Fruit fly (Drosophila melanogaster) whole organism, embryonic: ENCODE data around the gene cac.

Source experiments
- Aef1 ChIP-seq: fragments of 200-800 bp; sonication (Bioruptor generic); IDR thresholded peaks from 3 replicates; pipeline ENCODE4 v1.3.6; 2022; ENCODE audit warnings: missing biosample characterization, missing genetic modification characterization
- B-H2 ChIP-seq: fragments of 200-800 bp; sonication (Bioruptor generic); optimal IDR thresholded peaks from 2 replicates; lab custom pipeline; 2018; ENCODE audit warnings: missing biosample characterization, mild to moderate bottlenecking, missing genetic modification characterization
- CG10267 ChIP-seq: fragments of 200-800 bp; sonication (Bioruptor generic); optimal IDR thresholded peaks from 2 replicates; lab custom pipeline; 2018; ENCODE audit warnings: missing biosample characterization, mild to moderate bottlenecking, missing genetic modification characterization, moderate library complexity
- CG10654 ChIP-seq: fragments of 200-800 bp; sonication (Bioruptor generic); optimal IDR thresholded peaks from 2 replicates; lab custom pipeline; 2016; ENCODE audit warnings: missing biosample characterization, missing genetic modification characterization
- CG10979 ChIP-seq: fragments of 200-800 bp; sonication (Bioruptor generic); optimal IDR thresholded peaks from 2 replicates; lab custom pipeline; 2018; ENCODE audit warnings: missing biosample characterization, mild to moderate bottlenecking, missing genetic modification characterization, moderate library complexity
- CG11456 ChIP-seq: fragments of 200-800 bp; sonication (Bioruptor generic); IDR thresholded peaks from 3 replicates; pipeline ENCODE4 v1.3.6; 2022; ENCODE audit warnings: missing biosample characterization, missing genetic modification characterization
- CG18764 ChIP-seq: fragments of 200-800 bp; sonication (Bioruptor generic); optimal IDR thresholded peaks from 3 replicates; lab custom pipeline; 2016; ENCODE audit warnings: missing biosample characterization, missing genetic modification characterization
- CG2712 ChIP-seq: fragments of 200-800 bp; optimal IDR thresholded peaks from 3 replicates; lab custom pipeline; 2019; ENCODE audit warnings: missing biosample characterization, mild to moderate bottlenecking, missing genetic modification characterization, moderate library complexity
- CG30431 ChIP-seq: fragments of 200-800 bp; sonication (Bioruptor generic); optimal IDR thresholded peaks from 2 replicates; lab custom pipeline; 2017; ENCODE audit warnings: missing biosample characterization, missing genetic modification characterization
- CG33213 ChIP-seq: fragments of 200-800 bp; sonication (Bioruptor generic); optimal IDR thresholded peaks from 3 replicates; lab custom pipeline; 2016; ENCODE audit warnings: missing biosample characterization, missing genetic modification characterization
- CG34422 ChIP-seq: fragments of 200-800 bp; sonication (Bioruptor generic); IDR thresholded peaks from 3 replicates; pipeline ENCODE4 v1.3.6; 2022; ENCODE audit warnings: missing biosample characterization, missing genetic modification characterization
- CG3838 ChIP-seq: fragments of 200-800 bp; sonication (Bioruptor generic); optimal IDR thresholded peaks from 3 replicates; lab custom pipeline; 2016; ENCODE audit warnings: missing biosample characterization, missing genetic modification characterization
- CG4360 ChIP-seq: fragments of 200-800 bp; sonication (Bioruptor generic); IDR thresholded peaks from 2 replicates; pipeline ENCODE4 v1.3.6; 2022; ENCODE audit warnings: missing biosample characterization, missing genetic modification characterization
- CG4730 ChIP-seq: fragments of 200-800 bp; sonication (Bioruptor generic); IDR thresholded peaks from 2 replicates; pipeline ENCODE4 v1.3.6; 2022; ENCODE audit warnings: missing biosample characterization, missing genetic modification characterization
- CG6765 ChIP-seq: fragments of 200-800 bp; sonication (Bioruptor generic); optimal IDR thresholded peaks from 3 replicates; lab custom pipeline; 2017; ENCODE audit warnings: missing biosample characterization, mild to moderate bottlenecking, missing genetic modification characterization
- CG8281 ChIP-seq: fragments of 200-800 bp; sonication (Bioruptor generic); optimal IDR thresholded peaks from 2 replicates; lab custom pipeline; 2018; ENCODE audit warnings: missing biosample characterization, mild to moderate bottlenecking, missing genetic modification characterization, moderate library complexity
- Ets65A ChIP-seq: fragments of 200-800 bp; sonication (Bioruptor generic); peaks from one replicate; lab custom pipeline; 2016; ENCODE audit warnings: missing biosample characterization, missing genetic modification characterization
- Fer2 ChIP-seq: fragments of 200-800 bp; sonication (Bioruptor generic); optimal IDR thresholded peaks from 2 replicates; lab custom pipeline; 2018; ENCODE audit warnings: missing biosample characterization, mild to moderate bottlenecking, missing genetic modification characterization, moderate library complexity
- HmgD ChIP-seq: fragments of 200-800 bp; sonication (Bioruptor generic); optimal IDR thresholded peaks from 3 replicates; lab custom pipeline; 2016; ENCODE audit warnings: missing biosample characterization, missing genetic modification characterization
- Hr39 ChIP-seq: fragments of >200 bp; optimal IDR thresholded peaks from 2 replicates; lab custom pipeline; 2017
- MESR4 ChIP-seq: fragments of 200-800 bp; sonication (Bioruptor generic); optimal IDR thresholded peaks from 2 replicates; lab custom pipeline; 2018; ENCODE audit warnings: missing biosample characterization, mild to moderate bottlenecking, missing genetic modification characterization, moderate library complexity
- Max ChIP-seq: fragments of 200-800 bp; sonication (Bioruptor generic); optimal IDR thresholded peaks from 2 replicates; lab custom pipeline; 2016; ENCODE audit warnings: missing biosample characterization, mild to moderate bottlenecking, missing genetic modification characterization
- Med ChIP-seq: fragments of 200-800 bp; sonication (Bioruptor generic); peaks from one replicate; lab custom pipeline; 2016; ENCODE audit warnings: missing biosample characterization, missing genetic modification characterization, mild to moderate bottlenecking, inconsistent platforms, moderate library complexity
- Nf-YB ChIP-seq: fragments of 200-800 bp; sonication (Bioruptor generic); optimal IDR thresholded peaks from 3 replicates; lab custom pipeline; 2019; ENCODE audit warnings: missing biosample characterization, mild to moderate bottlenecking, missing genetic modification characterization, moderate library complexity
- Pdp1 ChIP-seq, 2 experiments: fragments of 200-800 bp; sonication (Bioruptor generic); optimal IDR thresholded peaks; 3 replicates each; lab custom pipeline; 2016; ENCODE audit warnings: missing biosample characterization in 2 of 2, missing genetic modification characterization in 2 of 2, mild to moderate bottlenecking in 1 of 2, moderate library complexity in 1 of 2
- Spps ChIP-seq: fragments of 200-800 bp; sonication (Bioruptor generic); optimal IDR thresholded peaks from 2 replicates; lab custom pipeline; 2018; ENCODE audit warnings: missing biosample characterization, mild to moderate bottlenecking, missing genetic modification characterization
- Xrp1 ChIP-seq: fragments of 200-800 bp; sonication (Bioruptor generic); IDR thresholded peaks from 2 replicates; pipeline ENCODE4 v1.3.6; 2022; ENCODE audit warnings: missing biosample characterization, missing genetic modification characterization
- ato ChIP-seq: fragments of 200-800 bp; sonication (Bioruptor generic); IDR thresholded peaks from 2 replicates; pipeline ENCODE4 v1.3.6; 2022; ENCODE audit warnings: missing biosample characterization, missing genetic modification characterization; ENCODE audit not compliant: partially characterized antibody
- bsh ChIP-seq, 2 experiments: fragments of 200-800 bp; sonication (Bioruptor generic); optimal IDR thresholded peaks; 2 replicates each; lab custom pipeline; 2017 to 2018; ENCODE audit warnings: mild to moderate bottlenecking in 2 of 2, missing biosample characterization in 2 of 2, missing genetic modification characterization in 2 of 2, moderate library complexity in 1 of 2
- crol ChIP-seq: fragments of 200-800 bp; sonication (Bioruptor generic); IDR thresholded peaks from 2 replicates; pipeline ENCODE4 v1.3.6; 2022; ENCODE audit warnings: missing biosample characterization, missing genetic modification characterization
- dan ChIP-seq: fragments of 200-800 bp; sonication (Bioruptor generic); IDR thresholded peaks from 2 replicates; pipeline ENCODE4 v1.3.6; 2022; ENCODE audit warnings: missing biosample characterization, missing genetic modification characterization
- danr ChIP-seq: fragments of 200-800 bp; sonication (Bioruptor generic); IDR thresholded peaks from 2 replicates; pipeline ENCODE4 v1.3.6; 2022; ENCODE audit warnings: missing biosample characterization, missing genetic modification characterization
- disco-r ChIP-seq: fragments of 200-800 bp; sonication (Bioruptor generic); optimal IDR thresholded peaks from 2 replicates; lab custom pipeline; 2016; ENCODE audit warnings: missing biosample characterization, missing genetic modification characterization
- fd102C ChIP-seq: fragments of 200-800 bp; sonication (Bioruptor generic); optimal IDR thresholded peaks from 2 replicates; lab custom pipeline; 2018; ENCODE audit warnings: missing biosample characterization, mild to moderate bottlenecking, missing genetic modification characterization, moderate library complexity
- fd3F ChIP-seq: fragments of 200-800 bp; sonication (Bioruptor generic); optimal IDR thresholded peaks from 2 replicates; lab custom pipeline; 2018; ENCODE audit warnings: missing biosample characterization, mild to moderate bottlenecking, missing genetic modification characterization, moderate library complexity
- gsb ChIP-seq: fragments of 200-800 bp; sonication (Bioruptor generic); IDR thresholded peaks from 2 replicates; pipeline ENCODE4 v1.3.6; 2022; ENCODE audit warnings: missing biosample characterization, missing genetic modification characterization
- insv ChIP-seq, 2 experiments: fragments of 200-800 bp; sonication (Bioruptor generic); optimal IDR thresholded peaks; 3 replicates each; lab custom pipeline; 2016 to 2018; ENCODE audit warnings: missing biosample characterization in 2 of 2, missing genetic modification characterization in 2 of 2
- jigr1 ChIP-seq: fragments of 200-800 bp; sonication (Bioruptor generic); IDR thresholded peaks from 3 replicates; pipeline ENCODE4 v1.3.6; 2022; ENCODE audit warnings: missing biosample characterization, missing genetic modification characterization
- kni ChIP-seq: fragments of 200-800 bp; sonication (Bioruptor generic); optimal IDR thresholded peaks from 3 replicates; lab custom pipeline; 2017; ENCODE audit warnings: mild to moderate bottlenecking, missing biosample characterization, missing genetic modification reagents, missing genetic modification characterization
- oc ChIP-seq: fragments of 200-800 bp; sonication (Bioruptor generic); optimal IDR thresholded peaks from 2 replicates; lab custom pipeline; 2018; ENCODE audit warnings: missing biosample characterization, mild to moderate bottlenecking, missing genetic modification characterization, moderate library complexity
- pb ChIP-seq: fragments of 200-800 bp; sonication (Bioruptor generic); optimal IDR thresholded peaks from 3 replicates; lab custom pipeline; 2016; ENCODE audit warnings: missing biosample characterization, missing genetic modification characterization
- prd ChIP-seq, 3 experiments: fragments of >200 bp in 2 of 3; fragments of 200-800 bp in 1 of 3; sonication (Bioruptor generic) in 1 of 3; optimal IDR thresholded peaks in 2 of 3; IDR thresholded peaks in 1 of 3; 2 replicates in 2 of 3; 3 replicates in 1 of 3; pipeline versions ENCODE4 v1.3.6 to Lab custom; 2017 to 2022; ENCODE audit warnings: missing biosample characterization in 1 of 3, missing genetic modification characterization in 1 of 3
- schlank ChIP-seq: fragments of 200-800 bp; sonication (Bioruptor generic); optimal IDR thresholded peaks from 2 replicates; lab custom pipeline; 2018; ENCODE audit warnings: missing biosample characterization, mild to moderate bottlenecking, missing genetic modification characterization
- sqz ChIP-seq: fragments of 200-800 bp; sonication (Bioruptor generic); optimal IDR thresholded peaks from 3 replicates; lab custom pipeline; 2018; ENCODE audit warnings: missing biosample characterization, mild to moderate bottlenecking, missing genetic modification characterization
- sr ChIP-seq: fragments of 200-800 bp; sonication (Bioruptor generic); IDR thresholded peaks from 3 replicates; pipeline ENCODE4 v1.3.6; 2022; ENCODE audit warnings: missing biosample characterization, missing genetic modification characterization
- ssp ChIP-seq: fragments of 200-800 bp; sonication (Bioruptor generic); IDR thresholded peaks from 2 replicates; pipeline ENCODE4 v1.3.6; 2022; ENCODE audit warnings: missing biosample characterization, missing genetic modification characterization
- tap ChIP-seq: fragments of 200-800 bp; optimal IDR thresholded peaks from 3 replicates; lab custom pipeline; 2019; ENCODE audit warnings: missing biosample characterization, mild to moderate bottlenecking, missing genetic modification characterization, moderate library complexity
- tio ChIP-seq: fragments of 200-800 bp; sonication (Bioruptor generic); optimal IDR thresholded peaks from 2 replicates; lab custom pipeline; 2017; ENCODE audit warnings: missing biosample characterization, missing genetic modification characterization, inconsistent platforms
- trh ChIP-seq: fragments of 200-800 bp; sonication (Bioruptor generic); optimal IDR thresholded peaks from 2 replicates; lab custom pipeline; 2016; ENCODE audit warnings: missing biosample characterization, missing genetic modification characterization
- unc-4 ChIP-seq: fragments of 200-800 bp; sonication (Bioruptor generic); IDR thresholded peaks from 2 replicates; pipeline ENCODE4 v1.3.6; 2022; ENCODE audit warnings: missing biosample characterization, missing genetic modification characterization; ENCODE audit not compliant: partially characterized antibody

Gene cac

DNA sequence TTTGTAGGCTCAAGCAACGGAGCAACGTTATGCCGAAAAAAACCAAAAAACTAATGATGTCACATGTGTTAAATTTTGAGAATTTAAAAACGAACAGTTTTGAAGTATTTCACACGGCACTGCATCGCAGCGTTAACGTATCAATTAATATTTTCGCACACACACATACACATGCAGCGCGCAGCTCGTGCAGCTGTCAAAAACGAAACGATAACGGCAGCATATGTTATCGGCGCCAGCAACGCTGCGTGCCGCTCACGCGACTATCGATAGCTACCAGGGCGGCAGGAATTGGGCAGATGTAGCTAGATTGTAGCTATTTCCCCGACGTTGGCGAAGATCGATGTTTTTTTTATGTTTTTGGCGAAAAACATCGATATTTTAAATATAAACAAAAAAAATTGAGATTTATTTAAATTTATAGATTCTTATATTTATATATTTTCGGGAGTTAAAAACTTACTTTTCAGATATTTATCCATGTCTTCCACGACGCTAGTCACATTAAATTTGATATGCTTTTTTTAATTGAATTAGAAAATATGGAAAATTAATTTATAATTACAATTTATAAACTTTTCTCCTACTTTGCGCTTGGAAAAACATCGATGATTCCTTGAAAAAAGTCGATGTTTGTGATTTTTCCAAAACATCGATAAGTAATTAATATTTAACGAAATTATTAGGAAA, 44.1 kb upstream of the cac start, which contains the start of gene Usp7 (continued):
- TF ChIP-seq sqz (peak; percentile 11), Med (GFP tag; lab: Kevin White, UChicago) (peak; percentile 71), Aef1 (GFP tag; lab: Robert Waterston, UW) (no peak), unc-4 (GFP tag; lab: Robert Waterston, UW) (peak; percentile 91), Ets65A (GFP tag; lab: Kevin White, UChicago) (peak; percentile 58), gsb (GFP tag; lab: Robert Waterston, UW) (no peak), prd (optimal IDR thresholded peaks at IDR 0.05; lab: Kevin White, UChicago) (no peak), prd (GFP tag; IDR thresholded peaks at IDR 0.05; lab: Robert Waterston, UW) (0 out of 3 replicates have a peak, but pooled peaks have one; percentile 28), CG4360 (GFP tag; lab: Robert Waterston, UW) (peak; percentile 35; the same call in 1 of the 2 replicates), oc (no peak), pb (no peak), Nf-YB (GFP tag; lab: Kevin White, UChicago) (no peak), CG3838 (no peak), disco-r (GFP tag; lab: Kevin White, UChicago) (no peak), MESR4 (peak; percentile 60), dan (no peak), CG33213 (GFP tag; lab: Kevin White, UChicago) (peak; percentile 29), Spps (tag; lab: Kevin White, UChicago) (no peak), tap (tag; lab: Kevin White, UChicago) (no peak), ato (GFP tag; lab: Robert Waterston, UW) (peak; percentile 89), CG8281 (tag; lab: Kevin White, UChicago) (no peak), trh (GFP tag; lab: Kevin White, UChicago) (no peak), ssp (GFP tag; lab: Robert Waterston, UW) (peak; percentile 94), B-H2 (GFP tag; lab: Kevin White, UChicago) (peak; percentile 8), Pdp1 (GFP tag; optimal IDR thresholded peaks at IDR 0.05; lab: Kevin White, UChicago) (peak in 1 of 2 experiments; percentile 14), CG34422 (GFP tag; lab: Robert Waterston, UW) (no peak), bsh (GFP tag; optimal IDR thresholded peaks at IDR 0.05; lab: Kevin White, UChicago) (no peak), CG4730 (GFP tag; lab: Robert Waterston, UW) (no peak), schlank (tag; lab: Kevin White, UChicago) (no peak), HmgD (no peak), Hr39 (no peak), CG10654 (no peak), tio (GFP tag; lab: Kevin White, UChicago) (no peak), fd3F (no peak), CG18764 (no peak), CG10979 (tag; lab: Kevin White, UChicago) (no peak), CG2712 (tag; lab: Kevin White, UChicago) (peak; percentile 48), fd102C (no peak), Max (peak; percentile 17), kni (GFP tag; lab: Kevin White, UChicago) (no peak), jigr1 (no peak; the same call in 2 of the 3 replicates), CG30431 (GFP tag; lab: Kevin White, UChicago) (no peak), CG10267 (tag; lab: Kevin White, UChicago) (peak; percentile 50), CG11456 (GFP tag; lab: Robert Waterston, UW) (no peak), CG6765 (GFP tag; lab: Kevin White, UChicago) (no peak), crol (GFP tag; lab: Robert Waterston, UW) (no peak), insv (GFP tag; optimal IDR thresholded peaks at IDR 0.05; lab: Kevin White, UChicago) (no peak), sr (GFP tag; lab: Robert Waterston, UW) (no peak), Xrp1 (GFP tag; lab: Robert Waterston, UW) (no peak), danr (GFP tag; lab: Robert Waterston, UW) (no peak), Fer2 (tag; lab: Kevin White, UChicago) (no peak)
